Worm (Caenorhabditis elegans) whole organism, early embryonic: Measurements from ENCODE around the gene F20D12.7.

Experiments
- B0310.2 ChIP-seq: sonication (generic microtip); optimal IDR thresholded peaks from 2 replicates; lab custom pipeline; 2016; ENCODE audit warnings: mild to moderate bottlenecking, missing genetic modification characterization, missing compliant biosample characterization
- F13C5.2 ChIP-seq: sonication (generic microtip); optimal IDR thresholded peaks from 2 replicates; lab custom pipeline; 2017; ENCODE audit warnings: mild to moderate bottlenecking, missing genetic modification characterization, inconsistent platforms, missing compliant biosample characterization
- aly-1 ChIP-seq: sonication (generic microtip); optimal IDR thresholded peaks from 2 replicates; lab custom pipeline; 2016; ENCODE audit warnings: missing genetic modification characterization, missing compliant biosample characterization
- ama-1 ChIP-seq: fragments of 150-350 bp; optimal IDR thresholded peaks from 2 replicates; lab custom pipeline; 2014
- ceh-13 ChIP-seq: fragments of 200-800 bp; sonication (Bioruptor generic); optimal IDR thresholded peaks from 2 replicates; lab custom pipeline; 2018; ENCODE audit warnings: mild to moderate bottlenecking, missing genetic modification characterization, missing compliant biosample characterization
- ceh-36 ChIP-seq: sonication (generic microtip); optimal IDR thresholded peaks from 2 replicates; lab custom pipeline; 2016; ENCODE audit warnings: missing genetic modification characterization, inconsistent platforms, missing compliant biosample characterization
- ets-7 ChIP-seq: sonication (generic microtip); optimal IDR thresholded peaks from 2 replicates; lab custom pipeline; 2016; ENCODE audit warnings: missing genotype, missing genetic modification characterization, missing compliant biosample characterization
- flt-1 ChIP-seq: fragments of 200-800 bp; sonication (Bioruptor generic); IDR thresholded peaks from 2 replicates; pipeline ENCODE4 v1.3.6; 2022; ENCODE audit warnings: missing genetic modification characterization, missing compliant biosample characterization
- hmbx-1 ChIP-seq: sonication (generic microtip); optimal IDR thresholded peaks from 2 replicates; lab custom pipeline; 2016; ENCODE audit warnings: mild to moderate bottlenecking, missing genetic modification characterization, missing compliant biosample characterization
- hmg-4 ChIP-seq: fragments of 200-800 bp; sonication (Bioruptor generic); optimal IDR thresholded peaks from 2 replicates; lab custom pipeline; 2018; ENCODE audit warnings: mild to moderate bottlenecking, missing genetic modification characterization, missing compliant biosample characterization
- hnd-1 ChIP-seq: sonication (generic microtip); optimal IDR thresholded peaks from 2 replicates; lab custom pipeline; 2016; ENCODE audit warnings: missing genetic modification characterization, missing compliant biosample characterization
- pes-1 ChIP-seq: fragments of 200-800 bp; sonication (Bioruptor generic); IDR thresholded peaks from 2 replicates; pipeline ENCODE4 v1.3.6; 2022; ENCODE audit warnings: missing genetic modification reagents, missing genetic modification characterization, missing compliant biosample characterization
- scrt-1 ChIP-seq: fragments of 200-800 bp; sonication (Bioruptor generic); IDR thresholded peaks from 2 replicates; pipeline ENCODE4 v1.3.6; 2022; ENCODE audit warnings: missing genetic modification characterization, missing compliant biosample characterization
- sea-1 ChIP-seq: fragments of 200-800 bp; sonication (Bioruptor generic); conservative IDR thresholded peaks from 2 replicates; pipeline ENCODE4 v1.3.6; 2022; ENCODE audit warnings: missing genetic modification characterization, missing compliant biosample characterization
- tbx-11 ChIP-seq: fragments of 200-800 bp; sonication (Bioruptor generic); IDR thresholded peaks from 2 replicates; pipeline ENCODE4 v1.3.6; 2022; ENCODE audit warnings: missing genetic modification characterization, missing compliant biosample characterization
- tbx-37 ChIP-seq: fragments of 200-800 bp; sonication (Bioruptor generic); conservative IDR thresholded peaks from 2 replicates; pipeline ENCODE4 v1.3.6; 2022; ENCODE audit warnings: missing genetic modification reagents, missing genetic modification characterization, missing compliant biosample characterization
- tra-4 ChIP-seq: sonication (generic microtip); optimal IDR thresholded peaks from 2 replicates; lab custom pipeline; 2017; ENCODE audit warnings: missing genetic modification characterization, missing compliant biosample characterization

F20D12.7 gene

DNA sequence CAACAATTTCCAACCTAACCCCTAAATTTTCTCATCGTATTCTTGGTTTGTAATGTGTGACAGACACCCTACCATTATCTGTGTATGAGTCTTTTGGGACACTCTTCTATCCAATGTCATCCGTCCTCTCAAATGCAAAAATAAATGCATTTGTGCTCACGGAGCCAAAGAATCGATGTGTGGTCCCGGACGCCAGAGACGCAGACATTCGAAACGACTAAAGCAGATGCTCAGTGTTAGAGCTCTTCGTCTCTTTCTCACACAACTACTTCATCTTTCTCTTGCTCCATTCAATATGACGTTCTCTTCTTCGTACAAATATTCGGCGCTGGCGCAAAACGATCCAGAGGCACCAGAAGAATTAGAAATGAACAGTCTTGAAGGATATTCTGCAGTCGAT lies 40.9 kb upstream of the F20D12.7 start, which contains the start of gene unc-24:
Gene unc-24, plus strand, starts transcription at position 283 of the 400 bp plus-strand sequence.
- TF ChIP-seq flt-1 (GFP tag; lab: Robert Waterston, UW) (no peak), pes-1 (GFP tag; lab: Robert Waterston, UW) (no peak), B0310.2 (tag; lab: Kevin White, UChicago) (no peak), tbx-37 (no peak)

- TF ChIP-seq tra-4 (tag; lab: Kevin White, UChicago) (no peak), aly-1 (no peak), ama-1 (lab: Kevin White, UChicago) (no peak), ets-7 (tag; lab: Kevin White, UChicago) (no peak), flt-1 (GFP tag; lab: Robert Waterston, UW) (no peak), tbx-11 (no peak), sea-1 (GFP tag; lab: Robert Waterston, UW) (no peak), pes-1 (GFP tag; lab: Robert Waterston, UW) (no peak), B0310.2 (tag; lab: Kevin White, UChicago) (no peak), F13C5.2 (tag; lab: Kevin White, UChicago) (no peak), hmbx-1 (no peak), tbx-37 (no peak), scrt-1 (GFP tag; lab: Robert Waterston, UW) (no peak), hnd-1 (no peak)
Observed at ce11 chrIV:7977452-7977940, 38.8 kb upstream of the F20D12.7 start, which contains the start of gene ora-1. TSS of gene ora-1 (plus strand) at chrIV:7977890.

ce11 chrIV:7976210-7976609 lies 37.5 kb upstream of the F20D12.7 start, which contains the start of gene F57H12.6:
TSS of gene F57H12.6 (minus strand) at chrIV:7976310.
- TF ChIP-seq hnd-1 (no peak), scrt-1 (GFP tag; lab: Robert Waterston, UW) (no peak), F13C5.2 (tag; lab: Kevin White, UChicago) (no peak), tbx-11 (no peak)

DNA sequence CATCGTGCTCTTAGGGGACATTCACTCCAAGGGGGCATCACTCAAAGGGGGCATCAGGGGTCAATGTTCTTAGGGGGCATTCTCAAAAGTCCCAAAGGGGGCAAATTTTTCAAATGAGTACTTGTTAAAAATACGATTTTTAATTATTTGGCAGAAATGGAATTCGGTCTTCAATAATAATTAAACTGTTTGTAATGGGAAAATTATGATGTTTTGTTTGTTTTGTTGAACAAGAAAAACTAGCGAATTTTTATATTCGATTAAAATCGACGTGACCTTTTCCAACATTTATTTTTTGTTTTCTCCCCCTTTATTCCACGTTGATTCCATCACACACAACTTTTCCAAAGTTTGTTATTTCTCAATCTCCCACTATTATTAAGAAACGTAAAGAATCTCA lies 28.3 kb upstream of the F20D12.7 start, which contains the start of gene F57H12.5:
Gene F57H12.5, plus strand, starts transcription at position 301 of the 400 bp plus-strand sequence.
- TF ChIP-seq hmg-4 (no peak), B0310.2 (tag; lab: Kevin White, UChicago) (no peak), pes-1 (GFP tag; lab: Robert Waterston, UW) (no peak), flt-1 (GFP tag; lab: Robert Waterston, UW) (no peak), tra-4 (tag; lab: Kevin White, UChicago) (no peak), hnd-1 (no peak), tbx-37 (no peak), ets-7 (tag; lab: Kevin White, UChicago) (no peak), aly-1 (no peak), ama-1 (lab: Kevin White, UChicago) (no peak), scrt-1 (GFP tag; lab: Robert Waterston, UW) (no peak), tbx-11 (no peak)

DNA sequence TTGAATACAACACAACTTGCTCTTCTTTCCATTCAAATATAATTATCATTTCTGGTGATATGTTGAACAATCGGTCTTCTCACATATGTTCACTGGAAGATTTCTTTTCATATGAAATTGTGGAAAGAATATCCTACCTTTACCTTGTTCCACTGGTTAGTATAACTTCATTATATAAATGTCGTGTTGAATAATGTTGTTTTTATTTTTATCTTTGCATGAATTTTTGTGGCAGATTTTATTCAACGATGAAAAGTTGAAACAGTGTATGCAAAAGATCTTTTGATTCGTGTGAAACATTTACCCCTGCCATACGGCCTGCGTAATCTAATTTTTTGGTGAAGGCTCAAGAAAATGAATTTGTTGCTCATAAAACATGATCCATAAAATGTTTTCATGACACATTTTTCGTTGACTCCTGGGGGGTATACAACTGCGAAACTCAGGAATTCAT lies 23.2 kb upstream of the F20D12.7 start:
- TF ChIP-seq hmg-4 (no peak), ama-1 (lab: Kevin White, UChicago) (no peak), aly-1 (no peak), tbx-11 (no peak), B0310.2 (tag; lab: Kevin White, UChicago) (no peak), pes-1 (GFP tag; lab: Robert Waterston, UW) (no peak), scrt-1 (GFP tag; lab: Robert Waterston, UW) (no peak), ceh-13 (GFP tag; lab: Kevin White, UChicago) (no peak), ceh-36 (tag; lab: Kevin White, UChicago) (no peak)

ce11 chrIV:7958092-7958491 lies 19.4 kb upstream of the F20D12.7 start:
- TF ChIP-seq F13C5.2 (tag; lab: Kevin White, UChicago): no peak
- no peak for TF ChIP-seq aly-1

DNA sequence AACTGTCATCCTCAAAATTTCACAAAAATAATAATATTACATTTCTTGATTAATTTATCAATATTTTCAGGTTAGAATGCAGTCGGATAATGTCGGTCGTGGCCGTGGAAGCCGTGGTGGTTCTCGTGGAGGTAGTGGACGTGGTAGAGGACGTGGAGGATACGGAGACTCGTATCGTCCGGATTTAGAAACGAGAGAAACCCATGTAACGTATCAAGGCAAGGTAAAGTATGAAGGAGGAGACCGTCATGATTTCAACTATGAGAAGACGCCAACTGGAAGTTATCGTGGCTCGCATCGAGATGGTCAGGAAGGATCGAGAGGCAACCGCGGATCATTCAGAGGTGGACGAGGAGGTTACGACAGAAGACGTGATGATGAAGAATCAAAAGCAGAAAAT lies 18.8 kb upstream of the F20D12.7 start, which contains the start of gene frpr-10:
Gene frpr-10, plus strand, starts transcription at position 301 of the 400 bp plus-strand sequence.
- TF ChIP-seq aly-1 (no peak), scrt-1 (GFP tag; lab: Robert Waterston, UW) (no peak), sea-1 (GFP tag; lab: Robert Waterston, UW) (no peak), flt-1 (GFP tag; lab: Robert Waterston, UW) (no peak), ceh-13 (GFP tag; lab: Kevin White, UChicago) (no peak), hmg-4 (no peak), B0310.2 (tag; lab: Kevin White, UChicago) (no peak), ceh-36 (tag; lab: Kevin White, UChicago) (no peak), tra-4 (tag; lab: Kevin White, UChicago) (no peak), tbx-11 (no peak), hnd-1 (no peak), tbx-37 (no peak)

ce11 chrIV:7956643-7957317 lies 18.0 kb upstream of the F20D12.7 start, which contains the start of gene csr-1:
TSS of gene csr-1 (plus strand) at chrIV:7957267.
- TF ChIP-seq scrt-1 (GFP tag; lab: Robert Waterston, UW) (no peak), ceh-13 (GFP tag; lab: Kevin White, UChicago) (no peak)
